Worm (Caenorhabditis elegans) whole organism, dauer: ENCODE measurements around the gene daf-31.

Source experiments
- unc-62 ChIP-seq: sonication (generic microtip); optimal IDR thresholded peaks from 2 replicates; lab custom pipeline; 2017; ENCODE audit warnings: missing biosample characterization, missing genetic modification reagents, missing genetic modification characterization

The daf-31 gene

ce11 chrIV:8275232-8275631 is 14.8 kb upstream of the daf-31 start, which contains the start of gene K07H8.11:
Gene K07H8.11, minus strand, starts transcription at chrIV:8275332.
- no peak for TF ChIP-seq unc-62 (GFP tag; lab: Kevin White, UChicago)

ce11 chrIV:8276609-8277008 is 13.5 kb upstream of the daf-31 start, which contains the start of gene K07H8.12:
Gene K07H8.12, minus strand, starts transcription at chrIV:8276709.
- no peak for TF ChIP-seq unc-62 (GFP tag; lab: Kevin White, UChicago)

ce11 chrIV:8283214-8283613 is 6.9 kb upstream of the daf-31 start:
- TF ChIP-seq unc-62 (GFP tag; lab: Kevin White, UChicago) = no peak

ce11 chrIV:8286352-8286751 is 3.7 kb upstream of the daf-31 start, which contains the start of gene K07H8.9:
Gene K07H8.9, minus strand, starts transcription at chrIV:8286476.
- no peak for TF ChIP-seq unc-62 (GFP tag; lab: Kevin White, UChicago)

- TF ChIP-seq unc-62 (GFP tag; lab: Kevin White, UChicago) = no peak
Observed at ce11 chrIV:8287287-8287686, 2.8 kb upstream of the daf-31 start.

ce11 chrIV:8289105-8289504 is 968 bp upstream of the daf-31 start:
- TF ChIP-seq unc-62 (GFP tag; lab: Kevin White, UChicago) = no peak

- no peak for TF ChIP-seq unc-62 (GFP tag; lab: Kevin White, UChicago)
Observed at ce11 chrIV:8289505-8289579, 731 bp upstream of the daf-31 start, which contains the start of gene nucl-1. Gene nucl-1, minus strand, starts transcription at chrIV:8289530.

- no peak for TF ChIP-seq unc-62 (GFP tag; lab: Kevin White, UChicago)
Observed at ce11 chrIV:8291232-8291631, 1.2 kb downstream of the daf-31 start, which contains the start of gene K07H8.2. Gene K07H8.2, plus strand, starts transcription at chrIV:8291532.

- TF ChIP-seq unc-62 (GFP tag; lab: Kevin White, UChicago) = no peak
Observed at ce11 chrIV:8294650-8295049, 4.6 kb downstream of the daf-31 start, which contains the start of gene tbce-1. Gene tbce-1, plus strand, starts transcription at chrIV:8294690.

- TF ChIP-seq unc-62 (GFP tag; lab: Kevin White, UChicago) = no peak
Observed at ce11 chrIV:8297192-8297591, 7.1 kb downstream of the daf-31 start, which contains the start of gene nprl-3. Gene nprl-3, plus strand, starts transcription at chrIV:8297492.

- TF ChIP-seq unc-62 (GFP tag; lab: Kevin White, UChicago) = no peak
Observed at ce11 chrIV:8299636-8300035, 9.6 kb downstream of the daf-31 start, which contains the start of gene F35H10.6. Gene F35H10.6, plus strand, starts transcription at chrIV:8299936.

ce11 chrIV:8300468-8300867 is 10.4 kb downstream of the daf-31 start, which contains the start of gene F35H10.5:
Gene F35H10.5, plus strand, starts transcription at chrIV:8300768.
- no peak for TF ChIP-seq unc-62 (GFP tag; lab: Kevin White, UChicago)

- TF ChIP-seq unc-62 (GFP tag; lab: Kevin White, UChicago) = no peak
Observed at ce11 chrIV:8301925-8302324, 11.9 kb downstream of the daf-31 start.

- no peak for TF ChIP-seq unc-62 (GFP tag; lab: Kevin White, UChicago)
Observed at ce11 chrIV:8302648-8303161, 12.6 kb downstream of the daf-31 start.

ce11 chrIV:8303668-8304067 is 13.6 kb downstream of the daf-31 start, which contains the start of gene vha-5:
Gene vha-5, plus strand, starts transcription at chrIV:8303968.
- no peak for TF ChIP-seq unc-62 (GFP tag; lab: Kevin White, UChicago)

ce11 chrIV:8307408-8307807 is 17.3 kb downstream of the daf-31 start:
- TF ChIP-seq unc-62 (GFP tag; lab: Kevin White, UChicago) = no peak

- TF ChIP-seq unc-62 (GFP tag; lab: Kevin White, UChicago) = no peak
Observed at ce11 chrIV:8312105-8312504, 22.0 kb downstream of the daf-31 start.

- no peak for TF ChIP-seq unc-62 (GFP tag; lab: Kevin White, UChicago)
Observed at ce11 chrIV:8312846-8313245, 22.8 kb downstream of the daf-31 start, which contains the start of gene F35H10.10. Gene F35H10.10, minus strand, starts transcription at chrIV:8312946.
